Worm (Caenorhabditis elegans) whole organism, L4/young adult: Measurements from ENCODE around the gene C33E10.8.

Experiments used
- W03F9.2 ChIP-seq: fragments of 150-350 bp; optimal IDR thresholded peaks from 2 replicates; lab custom pipeline; 2014; ENCODE audit warnings: missing biosample characterization, missing genetic modification characterization
- dao-5 ChIP-seq: sonication (generic microtip); optimal IDR thresholded peaks from 2 replicates; lab custom pipeline; 2016; ENCODE audit warnings: missing genotype, missing genetic modification characterization, moderate library complexity, missing compliant biosample characterization
- him-1 ChIP-seq: sonication (generic microtip); optimal IDR thresholded peaks from 2 replicates; lab custom pipeline; 2016; ENCODE audit warnings: missing genotype, missing genetic modification reagents, missing genetic modification characterization, missing compliant biosample characterization

DNA sequence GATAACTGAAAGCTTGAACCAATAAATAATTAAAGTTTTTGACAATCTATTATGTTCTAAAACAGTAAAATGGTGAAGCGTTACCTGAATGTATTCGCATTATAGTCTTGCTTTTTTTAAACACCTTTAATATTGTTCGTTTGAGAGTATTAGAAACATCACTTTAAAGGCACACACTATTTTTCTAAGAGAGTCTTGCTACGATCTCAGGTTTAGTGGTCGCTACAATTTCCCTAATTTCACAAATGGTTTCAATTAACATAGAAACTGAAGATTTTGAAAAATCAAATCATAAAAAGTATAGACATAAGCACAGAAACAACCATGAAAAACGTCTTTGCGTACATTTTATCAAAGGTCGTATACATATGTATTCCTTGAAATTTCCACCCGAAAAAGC lies 25.9 kb upstream of the C33E10.8 start:
- TF ChIP-seq dao-5 (tag; lab: Kevin White, UChicago) (no peak), him-1 (no peak), W03F9.2 (tag; lab: Kevin White, UChicago) (no peak)
